Fruit fly (Drosophila melanogaster): ENCODE data around the gene Nepl14.

- no peak for TF ChIP-seq rgr (GFP tag; optimal IDR thresholded peaks at IDR 0.05)
- no peak for TF ChIP-seq Jra (GFP tag; optimal IDR thresholded peaks at IDR 0.05)
- TF ChIP-seq br (GFP tag; optimal IDR thresholded peaks at IDR 0.05): no peak
- no peak for TF ChIP-seq Myc (optimal IDR thresholded peaks at IDR 0.05)
- TF ChIP-seq Hnf4 (GFP tag; optimal IDR thresholded peaks at IDR 0.05): no peak
- no peak for TF ChIP-seq sv (GFP tag; optimal IDR thresholded peaks at IDR 0.05)
Observed at dm6 chr3R:22807132-22807531, 43.6 kb upstream of the Nepl14 start.
